Worm (Caenorhabditis elegans): ENCODE measurements around the gene C01F6.14.

C01F6.14 gene

ce11 chrIV:9093932-9094331 is 10.0 kb downstream of the C01F6.14 start, which contains the start of gene lpl-1:
Gene lpl-1, minus strand, starts transcription at chrIV:9094032.
- TF ChIP-seq daf-12 (tag; optimal IDR thresholded peaks at IDR 0.05) (no peak), lin-15B (tag; optimal IDR thresholded peaks at IDR 0.05) (no peak), ceh-82 (tag; optimal IDR thresholded peaks at IDR 0.05) (no peak), eor-1 (tag; optimal IDR thresholded peaks at IDR 0.05) (no peak), nhr-25 (tag; optimal IDR thresholded peaks at IDR 0.05) (no peak), nhr-67 (tag; optimal IDR thresholded peaks at IDR 0.05) (no peak)

ce11 chrIV:9092011-9092410 is 11.9 kb downstream of the C01F6.14 start:
- TF ChIP-seq nfya-1 (tag; optimal IDR thresholded peaks at IDR 0.05; ENCODE audit: insufficient read depth) (peak; percentile 8), lsy-12 (tag; optimal IDR thresholded peaks at IDR 0.05) (no peak), fkh-10 (GFP tag; optimal IDR thresholded peaks at IDR 0.05) (peak; percentile 82)

ce11 chrIV:9090538-9091195 is 13.3 kb downstream of the C01F6.14 start:
- TF ChIP-seq nhr-25 (tag; optimal IDR thresholded peaks at IDR 0.05) (peak; percentile 42), ama-1 (optimal IDR thresholded peaks at IDR 0.05) (peak; percentile 6), elt-1 (tag; optimal IDR thresholded peaks at IDR 0.05) (peak; percentile 12), skn-1 (tag; optimal IDR thresholded peaks at IDR 0.05) (no peak)

ce11 chrIV:9088294-9088693 is 15.6 kb downstream of the C01F6.14 start, which contains the start of gene msa-1:
Gene msa-1, plus strand, starts transcription at chrIV:9088594.
- TF ChIP-seq fkh-10 (GFP tag; optimal IDR thresholded peaks at IDR 0.05) (no peak), egl-5 (tag; optimal IDR thresholded peaks at IDR 0.05) (peak; percentile 2), eor-1 (tag; optimal IDR thresholded peaks at IDR 0.05) (no peak)

DNA sequence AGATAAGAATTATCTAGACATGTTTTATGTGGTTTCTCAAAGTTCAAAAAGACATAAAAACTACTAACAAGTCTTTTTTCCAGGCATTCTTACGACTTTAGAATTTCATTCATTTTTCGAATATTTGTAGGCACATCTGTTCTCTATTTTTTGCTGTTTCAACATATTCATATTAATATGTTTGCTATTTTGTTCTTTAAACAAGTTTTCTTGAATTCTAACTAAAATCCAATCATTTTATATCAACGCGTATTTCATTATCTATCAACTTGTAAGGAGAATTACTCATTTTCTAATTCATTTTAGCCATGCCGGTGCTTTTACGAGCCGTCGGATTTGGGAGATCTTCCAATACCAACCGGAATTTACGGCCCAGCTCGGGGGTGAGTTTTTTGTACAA is 21.9 kb downstream of the C01F6.14 start, which contains the start of gene twk-8:
Gene twk-8, plus strand, starts transcription at position 301 of the 400 bp plus-strand sequence.
- no peak for TF ChIP-seq ZK546.5 (tag; optimal IDR thresholded peaks at IDR 0.05)
- no peak for TF ChIP-seq nhr-23 (tag; optimal IDR thresholded peaks at IDR 0.05)
- no peak for TF ChIP-seq elt-2 (tag; optimal IDR thresholded peaks at IDR 0.05)
- no peak for TF ChIP-seq elt-1 (tag; optimal IDR thresholded peaks at IDR 0.05)

- no peak for TF ChIP-seq elt-3 (tag; optimal IDR thresholded peaks at IDR 0.05)
- TF ChIP-seq nfya-1 (tag; optimal IDR thresholded peaks at IDR 0.05; ENCODE audit: insufficient read depth), result peak; percentile 7
- TF ChIP-seq fos-1 (tag; optimal IDR thresholded peaks at IDR 0.05), result no peak
- TF ChIP-seq mdl-1 (tag; optimal IDR thresholded peaks at IDR 0.05), result no peak
- TF ChIP-seq fkh-2 (tag; optimal IDR thresholded peaks at IDR 0.05), result no peak
- TF ChIP-seq skn-1 (tag; optimal IDR thresholded peaks at IDR 0.05), result no peak
- no peak for TF ChIP-seq daf-12 (tag; optimal IDR thresholded peaks at IDR 0.05)
- no peak for TF ChIP-seq hmg-11 (tag; optimal IDR thresholded peaks at IDR 0.05)
- peak; percentile 59 for TF ChIP-seq egl-5 (tag; optimal IDR thresholded peaks at IDR 0.05)
- TF ChIP-seq ceh-28 (tag; optimal IDR thresholded peaks at IDR 0.05), result no peak
- TF ChIP-seq nhr-25 (tag; optimal IDR thresholded peaks at IDR 0.05), result no peak
Measured at ce11 chrIV:9080201-9080600, 23.7 kb downstream of the C01F6.14 start.

ce11 chrIV:9079330-9079729 is 24.6 kb downstream of the C01F6.14 start:
- TF ChIP-seq egl-5 (tag; optimal IDR thresholded peaks at IDR 0.05) (peak; percentile 70), ceh-82 (tag; optimal IDR thresholded peaks at IDR 0.05) (no peak), ceh-16 (tag; optimal IDR thresholded peaks at IDR 0.05) (no peak)

DNA sequence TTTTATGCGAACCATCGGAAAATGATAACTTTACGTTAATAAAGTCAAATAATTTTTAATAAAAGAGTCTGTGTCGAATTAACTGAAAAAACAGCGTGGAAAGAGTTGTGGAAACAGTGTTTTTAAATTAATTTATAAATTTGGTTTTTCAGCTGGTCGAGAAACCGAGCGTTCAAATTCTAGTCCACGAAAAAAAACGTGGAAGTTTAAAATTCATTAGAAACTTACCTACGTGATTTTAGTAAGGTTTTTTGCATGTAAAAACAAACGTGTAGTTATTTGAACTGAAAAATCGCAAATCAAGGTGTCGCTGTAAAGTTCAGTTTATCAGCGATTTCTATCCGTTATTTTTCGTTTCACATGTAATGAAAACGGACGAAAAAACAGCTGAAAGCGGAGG is 25.5 kb downstream of the C01F6.14 start, which contains the start of gene mans-4:
Gene mans-4, minus strand, starts transcription at position 101 of the 400 bp plus-strand sequence.
- TF ChIP-seq zag-1 (tag; optimal IDR thresholded peaks at IDR 0.05), result no peak
- TF ChIP-seq unc-39 (tag; optimal IDR thresholded peaks at IDR 0.05), result no peak
- TF ChIP-seq tbx-2 (tag; optimal IDR thresholded peaks at IDR 0.05), result no peak
- no peak for TF ChIP-seq ZK546.5 (tag; optimal IDR thresholded peaks at IDR 0.05)
- TF ChIP-seq nfya-1 (tag; optimal IDR thresholded peaks at IDR 0.05; ENCODE audit: insufficient read depth), result no peak
- no peak for TF ChIP-seq ceh-82 (tag; optimal IDR thresholded peaks at IDR 0.05)
- TF ChIP-seq elt-2 (tag; optimal IDR thresholded peaks at IDR 0.05), result no peak
- no peak for TF ChIP-seq mml-1 (tag; optimal IDR thresholded peaks at IDR 0.05)
- no peak for TF ChIP-seq skn-1 (tag; optimal IDR thresholded peaks at IDR 0.05)
- TF ChIP-seq nhr-237 (tag; optimal IDR thresholded peaks at IDR 0.05), result no peak
- no peak for TF ChIP-seq elt-3 (tag; optimal IDR thresholded peaks at IDR 0.05)
- no peak for TF ChIP-seq mdl-1 (tag; optimal IDR thresholded peaks at IDR 0.05)
- no peak for TF ChIP-seq ceh-28 (tag; optimal IDR thresholded peaks at IDR 0.05)

Data from whole organism, L3 larva.